Worm (Caenorhabditis elegans): ENCODE data around the gene nduv-3.
A peak's percentile ranks its signal among the peaks of the same experiment; 100 is the strongest.

The nduv-3 gene

DNA sequence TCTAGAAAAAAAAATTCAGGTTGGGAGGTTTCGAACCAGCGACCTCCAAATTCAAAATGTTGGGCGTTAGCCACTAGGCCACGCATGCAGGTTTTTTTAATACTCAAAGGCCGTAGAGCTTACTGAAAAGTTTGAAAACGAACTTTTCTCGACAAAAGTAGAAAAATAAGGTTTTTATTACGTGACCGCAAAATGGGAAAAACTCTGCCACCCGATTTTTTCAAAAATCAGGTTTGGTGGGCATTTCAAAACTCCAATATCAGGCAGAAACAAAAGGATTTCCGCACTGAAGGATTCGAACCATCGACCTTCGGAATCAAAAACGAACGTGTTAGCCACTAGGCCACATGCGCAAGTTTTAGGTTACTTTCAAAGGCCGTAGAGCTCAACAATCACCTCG is 17.6 kb downstream of the nduv-3 start:
- TF ChIP-seq tbx-2 (tag; optimal IDR thresholded peaks at IDR 0.05) (no peak), unc-62 (GFP tag; optimal IDR thresholded peaks at IDR 0.05) (no peak), ama-1 (optimal IDR thresholded peaks at IDR 0.05) (no peak), sea-2 (GFP tag; optimal IDR thresholded peaks at IDR 0.05) (no peak), ceh-16 (tag; optimal IDR thresholded peaks at IDR 0.05) (no peak), pha-4 (tag; optimal IDR thresholded peaks at IDR 0.05) (no peak)

DNA sequence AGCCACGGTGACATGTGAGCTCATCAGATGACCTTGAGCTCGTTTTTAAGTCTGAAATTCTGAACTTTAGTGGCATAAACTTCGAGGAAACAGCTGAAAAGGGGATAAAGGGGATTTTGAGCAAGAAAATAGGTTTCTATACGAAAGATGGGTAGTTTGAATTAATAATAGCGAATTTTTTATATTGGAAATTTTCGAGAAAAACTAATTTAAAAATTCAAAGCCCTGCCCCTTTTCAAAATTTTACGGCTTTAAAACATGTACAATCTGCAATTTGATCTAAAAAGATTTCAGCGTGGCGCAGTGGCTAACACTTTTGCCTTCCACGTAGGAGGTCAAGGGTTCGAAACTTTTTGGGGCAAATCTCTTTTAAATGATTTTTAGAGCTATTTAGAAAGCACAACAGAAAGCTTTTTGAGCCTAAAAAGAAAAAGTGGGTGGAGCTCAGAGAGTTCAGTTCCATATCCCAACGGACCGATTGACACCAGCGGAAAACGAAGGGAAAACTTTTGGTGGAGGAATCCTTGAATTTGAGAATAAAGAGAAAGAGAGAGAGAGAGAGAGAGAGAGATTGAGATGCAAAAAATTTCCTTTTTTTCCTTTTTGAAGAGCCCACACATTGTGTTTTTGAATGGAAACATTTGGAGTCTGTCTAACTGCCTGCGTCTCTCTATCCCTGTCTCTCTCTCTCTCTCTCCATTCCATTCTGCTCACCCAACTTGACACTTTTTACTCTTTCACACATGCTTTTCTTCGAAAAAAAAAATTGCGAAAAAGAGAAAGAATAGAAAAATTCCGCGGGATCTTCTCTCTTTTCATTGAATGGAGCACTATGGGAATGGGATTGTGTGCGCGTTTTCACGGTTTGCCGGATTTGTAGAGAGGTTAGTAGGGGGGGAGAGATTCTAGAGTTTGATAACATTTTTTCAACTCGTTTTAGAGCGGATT is 23.1 kb downstream of the nduv-3 start, which contains the start of gene Y69A2AR.31:
TSS of gene Y69A2AR.31 (minus strand) at position 51 of the 948 bp plus-strand sequence.
- TF ChIP-seq fos-1 (tag; optimal IDR thresholded peaks at IDR 0.05) = no peak
- TF ChIP-seq lin-39 (tag; optimal IDR thresholded peaks at IDR 0.05) = peak; percentile 18
- TF ChIP-seq fkh-10 (GFP tag; optimal IDR thresholded peaks at IDR 0.05) = peak; percentile 6
- peak; percentile 42 for TF ChIP-seq nfya-1 (tag; optimal IDR thresholded peaks at IDR 0.05; ENCODE audit: insufficient read depth)
- TF ChIP-seq lin-15B (tag; optimal IDR thresholded peaks at IDR 0.05) = peak; percentile 33
- no peak for TF ChIP-seq ceh-82 (tag; optimal IDR thresholded peaks at IDR 0.05)
- TF ChIP-seq zag-1 (tag; optimal IDR thresholded peaks at IDR 0.05) = no peak

DNA sequence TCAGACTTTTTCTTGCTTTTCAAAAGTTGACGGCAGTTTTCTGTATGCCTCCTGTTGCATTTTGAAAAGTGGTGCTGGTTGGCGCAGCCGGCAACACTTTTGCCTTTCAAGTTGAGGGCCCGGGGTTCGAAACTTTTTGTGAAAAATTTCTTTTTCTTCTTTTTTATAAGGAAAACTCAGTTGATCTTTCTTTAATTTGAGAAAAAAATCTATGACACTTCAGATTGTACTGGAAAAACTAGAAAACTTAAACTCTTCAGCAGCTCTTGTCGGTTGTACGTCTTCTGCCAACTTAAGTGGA is 23.7 kb downstream of the nduv-3 start:
- TF ChIP-seq fkh-2 (tag; optimal IDR thresholded peaks at IDR 0.05) (no peak), unc-62 (GFP tag; optimal IDR thresholded peaks at IDR 0.05) (no peak), lsy-12 (tag; optimal IDR thresholded peaks at IDR 0.05) (peak; percentile 4), mml-1 (tag; optimal IDR thresholded peaks at IDR 0.05) (no peak), pha-4 (tag; optimal IDR thresholded peaks at IDR 0.05) (no peak), elt-2 (tag; optimal IDR thresholded peaks at IDR 0.05) (no peak)

DNA sequence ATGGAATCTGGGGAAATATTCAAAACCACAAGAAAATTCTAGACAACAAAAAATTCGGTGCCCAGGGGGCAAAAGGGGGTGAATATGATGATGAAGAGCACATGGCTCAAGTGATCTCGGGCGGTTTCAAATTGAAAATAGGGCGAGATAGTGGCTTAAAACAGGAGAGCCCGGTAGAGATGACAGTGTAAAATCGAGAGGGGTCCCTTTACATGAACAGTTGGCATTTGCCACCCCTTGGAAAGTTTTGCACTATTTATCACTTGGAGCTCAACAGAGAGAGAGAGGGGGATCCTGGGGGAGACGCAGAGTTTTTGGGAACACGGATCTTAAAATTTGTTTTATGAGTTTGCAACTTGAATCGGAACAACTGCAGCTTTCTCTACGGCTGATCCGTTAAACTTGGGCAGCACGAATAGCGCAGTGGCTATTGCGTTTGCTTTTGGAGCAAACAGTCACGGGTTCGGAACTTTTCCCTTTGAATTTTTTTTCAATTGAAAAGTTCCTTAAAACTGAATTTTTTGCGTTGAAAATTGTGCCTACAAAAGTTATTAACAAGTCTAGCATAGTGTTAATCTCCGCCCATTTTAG is 24.4 kb downstream of the nduv-3 start:
- TF ChIP-seq egl-5 (tag; optimal IDR thresholded peaks at IDR 0.05) = peak; percentile 33
- TF ChIP-seq lsy-12 (tag; optimal IDR thresholded peaks at IDR 0.05) = no peak

DNA sequence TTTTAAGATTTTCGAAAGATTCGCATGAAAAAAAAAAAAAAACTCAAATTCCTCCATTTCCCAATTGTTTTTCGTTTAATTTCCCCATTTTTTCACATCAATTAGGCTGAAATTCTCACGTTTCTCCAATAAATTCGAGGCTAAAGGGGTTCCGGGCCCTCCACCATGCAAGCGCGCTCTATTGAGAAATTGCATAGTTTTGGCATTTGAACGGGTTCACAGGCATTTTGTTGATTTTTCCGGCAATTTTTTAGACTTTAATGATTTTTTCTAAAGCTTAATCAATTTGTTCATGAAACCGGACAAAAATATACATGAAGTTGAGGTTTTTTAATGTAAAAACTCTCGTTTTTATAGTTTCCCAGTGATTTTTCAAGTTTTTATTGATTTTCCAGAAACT is 25.0 kb downstream of the nduv-3 start:
- TF ChIP-seq pha-4 (tag; optimal IDR thresholded peaks at IDR 0.05) (peak; percentile 12), lin-15B (tag; optimal IDR thresholded peaks at IDR 0.05) (peak; percentile 30), ceh-28 (tag; optimal IDR thresholded peaks at IDR 0.05) (no peak), ZK546.5 (tag; optimal IDR thresholded peaks at IDR 0.05) (no peak), sea-2 (GFP tag; optimal IDR thresholded peaks at IDR 0.05) (no peak)

DNA sequence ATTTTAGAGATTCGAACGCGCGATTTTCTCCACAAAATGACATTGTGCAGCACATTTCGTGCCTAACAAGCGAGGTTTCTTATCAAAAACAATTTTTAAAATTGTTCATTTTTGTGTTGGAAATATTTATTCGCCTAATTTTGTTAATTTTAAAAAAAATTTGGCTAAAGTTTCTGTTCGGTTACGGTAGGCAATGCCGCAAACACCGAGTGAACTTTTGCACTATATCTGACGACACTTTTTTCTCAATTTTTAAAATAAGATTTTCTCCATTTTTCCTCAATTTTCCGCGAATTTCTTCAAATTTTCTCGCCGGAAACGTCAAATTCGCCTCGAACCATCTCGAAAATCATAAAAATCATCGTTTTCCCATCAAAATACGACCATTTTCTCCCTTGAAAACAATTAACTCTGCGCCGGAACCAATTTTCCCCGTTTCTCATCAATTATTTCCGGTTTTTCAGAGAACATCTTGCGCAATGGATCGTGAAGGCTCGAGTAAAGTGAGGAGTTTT is 25.5 kb downstream of the nduv-3 start, which contains the start of gene Y69A2AR.1:
TSS of gene Y69A2AR.1 (plus strand) at position 465 of the 515 bp plus-strand sequence.
- TF ChIP-seq tbx-2 (tag; optimal IDR thresholded peaks at IDR 0.05) = no peak
- peak; percentile 37 for TF ChIP-seq nfya-1 (tag; optimal IDR thresholded peaks at IDR 0.05; ENCODE audit: insufficient read depth)
- no peak for TF ChIP-seq nhr-12 (tag; optimal IDR thresholded peaks at IDR 0.05)
- peak; percentile 38 for TF ChIP-seq lin-15B (tag; optimal IDR thresholded peaks at IDR 0.05)
- no peak for TF ChIP-seq ceh-9 (tag; optimal IDR thresholded peaks at IDR 0.05)
- TF ChIP-seq aly-2 (tag; optimal IDR thresholded peaks at IDR 0.05) = no peak
- no peak for TF ChIP-seq nhr-23 (tag; optimal IDR thresholded peaks at IDR 0.05)
- TF ChIP-seq mdl-1 (tag; optimal IDR thresholded peaks at IDR 0.05) = no peak
- TF ChIP-seq fkh-2 (tag; optimal IDR thresholded peaks at IDR 0.05) = no peak
- TF ChIP-seq nhr-237 (tag; optimal IDR thresholded peaks at IDR 0.05) = no peak

DNA sequence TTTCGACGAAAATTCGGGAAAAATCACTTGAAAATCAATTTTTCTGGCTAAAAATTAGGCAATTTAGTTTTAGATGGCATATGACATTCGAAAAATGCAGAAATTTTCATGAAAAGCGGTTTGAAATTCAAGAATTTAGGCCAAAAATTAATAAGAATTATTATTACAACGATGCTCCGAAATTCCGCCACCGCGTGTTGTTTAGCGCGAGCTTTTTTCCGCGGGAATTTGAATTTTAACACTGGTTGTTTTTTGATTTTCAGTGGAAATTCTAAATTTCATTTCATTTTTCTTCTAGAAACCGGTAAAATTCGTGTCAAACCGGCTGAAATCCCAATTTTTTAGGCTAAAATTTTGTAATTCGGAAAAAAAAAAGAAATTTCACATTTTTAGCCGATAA is 29.6 kb downstream of the nduv-3 start:
- TF ChIP-seq pqm-1 (tag; optimal IDR thresholded peaks at IDR 0.05) (no peak), ceh-16 (tag; optimal IDR thresholded peaks at IDR 0.05) (no peak), nhr-11 (tag; optimal IDR thresholded peaks at IDR 0.05) (no peak), egl-5 (tag; optimal IDR thresholded peaks at IDR 0.05) (no peak), tbx-2 (tag; optimal IDR thresholded peaks at IDR 0.05) (no peak), ceh-9 (tag; optimal IDR thresholded peaks at IDR 0.05) (no peak), aly-2 (tag; optimal IDR thresholded peaks at IDR 0.05) (no peak), pha-4 (tag; optimal IDR thresholded peaks at IDR 0.05) (peak; percentile 19), unc-62 (GFP tag; optimal IDR thresholded peaks at IDR 0.05) (no peak), lin-15B (tag; optimal IDR thresholded peaks at IDR 0.05) (peak; percentile 30), ama-1 (optimal IDR thresholded peaks at IDR 0.05) (no peak), elt-3 (tag; optimal IDR thresholded peaks at IDR 0.05) (no peak)

Data from whole organism, L3 larva.